Worm (Caenorhabditis elegans): Measurements from ENCODE around the gene R07E5.19.

The R07E5.19 gene

DNA sequence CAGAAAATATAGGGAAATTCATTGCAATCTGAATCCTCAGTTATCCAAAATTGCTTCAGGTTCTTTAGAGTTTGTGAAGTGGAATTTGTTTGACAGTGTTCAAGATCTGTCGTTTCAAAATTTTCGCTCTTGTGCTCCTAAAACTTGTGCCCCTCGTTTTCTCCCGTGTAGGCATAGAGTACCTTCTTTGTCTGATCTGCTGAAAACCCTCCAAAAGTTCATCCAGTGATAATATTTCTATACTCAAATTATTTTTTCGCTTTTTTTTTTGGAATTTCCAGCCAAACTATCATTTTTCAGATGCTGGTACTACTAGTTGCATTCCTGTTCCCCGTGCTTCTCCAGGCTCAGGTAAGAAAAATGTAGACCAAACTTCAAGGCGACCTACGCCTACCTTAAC lies 23.4 kb downstream of the R07E5.19 start, which contains the start of gene R07E5.4:
R07E5.4 (plus strand) TSS at position 301 of the 400 bp plus-strand sequence.
- TF ChIP-seq unc-62 (GFP tag; optimal IDR thresholded peaks at IDR 0.05), result no peak

DNA sequence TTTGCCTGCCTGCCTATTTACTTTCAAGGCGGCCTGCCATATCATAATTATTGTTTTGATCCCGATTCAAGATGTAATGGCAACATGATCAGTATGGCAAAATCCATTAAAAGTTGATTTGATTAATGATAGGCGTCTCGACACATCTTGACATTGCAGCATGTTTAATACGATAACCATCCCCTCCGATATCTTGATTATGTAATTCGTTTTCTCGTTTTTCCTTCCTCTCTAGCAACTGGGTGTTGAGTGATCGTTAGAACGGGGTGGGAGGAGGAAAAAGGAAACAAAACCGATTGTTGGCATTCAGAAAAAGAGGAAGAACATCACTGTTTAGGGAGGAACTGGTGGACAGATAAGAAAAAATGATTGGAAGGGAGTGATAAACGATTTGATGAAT lies 25.9 kb downstream of the R07E5.19 start:
- no peak for TF ChIP-seq unc-62 (GFP tag; optimal IDR thresholded peaks at IDR 0.05)

DNA sequence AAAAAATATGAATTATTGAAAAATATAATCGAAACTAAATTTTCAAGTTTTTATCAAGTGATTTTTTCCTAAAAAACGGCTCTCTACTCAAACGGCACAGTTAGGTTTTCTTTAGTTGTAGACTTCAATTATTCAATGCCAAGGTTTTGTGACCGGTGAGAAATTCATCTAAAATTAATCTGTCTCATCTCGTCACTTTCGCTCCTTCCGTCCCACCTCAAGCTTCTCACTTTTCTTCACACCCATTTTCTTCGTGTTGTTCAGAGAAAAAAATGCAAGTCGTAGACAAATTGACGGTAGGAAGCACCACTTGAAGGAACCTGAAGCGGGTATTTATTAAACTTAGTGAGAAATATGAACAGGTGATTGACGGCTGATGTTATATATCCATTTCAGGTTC lies 26.5 kb downstream of the R07E5.19 start:
- TF ChIP-seq unc-62 (GFP tag; optimal IDR thresholded peaks at IDR 0.05), result no peak

DNA sequence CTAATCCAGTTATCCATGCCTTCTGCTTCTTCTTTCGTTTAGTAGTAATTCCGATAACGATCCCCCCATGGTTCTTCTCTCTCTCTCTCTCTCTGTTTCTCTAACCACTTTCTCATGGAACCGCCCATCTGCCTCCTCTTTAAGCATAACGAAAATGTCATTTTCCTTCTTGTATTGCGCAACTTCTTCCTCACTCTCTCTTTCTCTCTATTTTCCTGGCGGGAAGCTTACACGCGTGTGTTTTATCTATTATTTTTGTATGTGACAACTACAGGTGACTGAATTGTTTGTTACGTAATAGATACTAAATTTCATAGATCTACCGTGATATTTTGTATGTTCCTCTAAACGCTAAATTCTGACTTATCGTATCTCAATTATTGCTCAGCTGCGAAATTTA lies 27.4 kb downstream of the R07E5.19 start:
- no peak for TF ChIP-seq unc-62 (GFP tag; optimal IDR thresholded peaks at IDR 0.05)

DNA sequence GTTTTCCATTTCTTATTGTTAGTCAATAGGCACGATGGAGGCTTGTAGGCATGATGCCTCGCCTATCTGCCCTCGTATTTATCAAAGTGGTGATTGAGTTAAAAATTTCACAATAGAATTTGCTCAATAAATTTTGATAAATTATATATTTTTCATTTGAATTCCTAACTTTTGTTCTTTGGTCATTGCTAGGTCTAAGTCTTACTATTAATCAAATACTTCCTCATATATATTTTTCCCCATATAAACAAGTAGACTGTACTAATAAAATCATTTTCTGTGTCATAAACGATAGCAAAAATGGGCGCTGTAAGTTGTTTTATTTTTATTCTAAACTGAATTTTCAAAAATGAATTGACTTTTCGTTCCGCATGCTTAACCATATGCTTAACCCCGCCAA lies 33.4 kb downstream of the R07E5.19 start, which contains the start of gene pals-28:
pals-28 (plus strand) TSS at position 301 of the 400 bp plus-strand sequence.
- no peak for TF ChIP-seq unc-62 (GFP tag; optimal IDR thresholded peaks at IDR 0.05)

DNA sequence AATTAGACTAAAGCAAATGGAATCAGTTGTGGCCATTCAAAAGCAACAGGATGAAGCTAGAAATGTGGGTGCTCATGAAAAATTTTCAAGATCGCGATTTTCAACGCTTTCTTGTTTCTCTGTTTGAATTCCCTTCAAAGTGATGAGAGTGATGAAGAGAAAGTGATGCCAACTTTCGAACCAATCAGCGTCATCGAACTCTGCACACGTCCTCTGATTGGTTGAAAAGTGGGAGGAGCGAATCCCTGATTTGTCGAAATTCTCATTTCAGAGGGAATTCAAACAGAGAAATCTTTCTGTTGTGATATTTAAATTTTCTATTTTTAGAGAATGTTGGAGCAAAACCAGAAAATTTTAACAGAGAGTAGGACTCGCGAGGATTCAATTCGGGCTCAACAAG lies 35.7 kb downstream of the R07E5.19 start:
- no peak for TF ChIP-seq unc-62 (GFP tag; optimal IDR thresholded peaks at IDR 0.05)

DNA sequence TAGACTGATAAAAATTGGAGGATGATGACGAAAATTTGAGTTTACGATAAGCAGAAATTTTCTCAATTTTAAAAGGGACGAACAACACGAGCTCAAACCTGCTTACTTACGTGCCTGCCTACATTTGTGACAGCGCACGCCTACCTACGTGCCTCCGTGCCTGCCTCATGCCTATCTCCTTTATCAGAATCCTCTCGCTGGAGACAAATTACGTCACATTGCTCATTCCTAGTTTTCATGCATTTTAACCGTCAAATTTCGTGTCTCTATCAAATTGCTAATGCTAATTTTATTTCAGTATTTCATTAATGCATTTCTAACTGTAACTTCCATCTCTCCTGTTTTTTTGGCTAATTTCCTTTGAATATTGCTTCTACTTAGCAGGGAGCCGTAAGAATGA lies 36.5 kb downstream of the R07E5.19 start, which contains the start of gene pals-27:
pals-27 (plus strand) TSS at position 301 of the 400 bp plus-strand sequence.
- no peak for TF ChIP-seq unc-62 (GFP tag; optimal IDR thresholded peaks at IDR 0.05)

DNA sequence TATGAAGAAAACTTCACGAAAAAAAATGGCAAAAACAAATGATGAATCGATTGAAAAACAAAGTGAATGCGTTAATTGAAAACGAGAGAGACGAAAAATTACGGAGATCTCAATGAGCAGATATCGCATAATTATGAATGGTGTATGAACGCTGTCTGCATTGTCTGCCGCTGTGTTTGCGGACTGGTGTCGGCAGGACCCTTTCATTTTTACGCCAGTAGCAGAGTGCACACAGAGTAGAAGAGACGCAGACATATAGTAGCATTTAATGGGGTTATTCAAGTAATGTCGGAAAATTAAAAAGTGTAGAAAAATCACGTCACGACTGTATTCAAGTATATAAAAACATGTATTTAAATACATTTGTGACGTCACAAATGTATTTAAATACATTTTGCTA lies 37.0 kb downstream of the R07E5.19 start:
- no peak for TF ChIP-seq unc-62 (GFP tag; optimal IDR thresholded peaks at IDR 0.05)

DNA sequence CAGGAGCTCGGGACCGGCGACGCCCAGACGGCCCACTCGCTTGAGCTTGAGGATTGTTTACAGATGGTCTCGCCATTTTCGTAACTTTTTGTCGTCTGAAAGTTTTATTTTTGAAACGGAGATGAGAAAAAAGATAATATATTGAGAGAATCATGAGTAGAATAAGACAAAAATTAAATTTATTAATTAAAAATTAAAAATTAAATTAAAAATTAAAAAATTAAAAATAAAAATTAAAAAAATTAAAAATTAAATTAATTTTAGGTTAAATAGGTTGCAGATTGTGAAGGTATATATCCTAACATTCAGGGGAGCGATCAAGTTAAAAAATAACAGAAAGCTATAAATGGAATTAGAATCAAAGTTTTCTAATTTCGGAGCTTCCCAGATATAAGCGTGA lies 38.1 kb downstream of the R07E5.19 start, which contains the start of gene B0284.3:
B0284.3 (minus strand) TSS at position 101 of the 400 bp plus-strand sequence.
- no peak for TF ChIP-seq unc-62 (GFP tag; optimal IDR thresholded peaks at IDR 0.05)

DNA sequence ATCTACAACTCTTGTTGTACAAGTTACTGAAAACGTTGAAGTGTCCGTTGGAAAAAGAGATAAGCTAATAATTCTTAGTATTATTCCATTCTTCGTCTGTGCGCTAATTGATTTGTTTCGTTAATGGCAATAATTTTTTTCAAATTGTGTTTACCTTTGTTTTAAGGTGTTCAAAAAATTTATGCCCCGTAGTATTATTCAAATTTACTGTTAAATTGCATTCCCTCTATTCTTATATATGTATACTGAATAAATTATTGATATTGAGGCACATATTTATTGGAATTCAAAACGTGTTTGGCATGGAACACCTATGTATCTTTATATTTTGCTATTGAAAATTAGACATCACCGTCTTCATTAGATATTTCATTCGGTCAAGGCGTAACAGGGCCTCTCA lies 43.0 kb downstream of the R07E5.19 start, which contains the start of gene pals-26:
pals-26 (plus strand) TSS at position 301 of the 400 bp plus-strand sequence.
- no peak for TF ChIP-seq unc-62 (GFP tag; optimal IDR thresholded peaks at IDR 0.05)

DNA sequence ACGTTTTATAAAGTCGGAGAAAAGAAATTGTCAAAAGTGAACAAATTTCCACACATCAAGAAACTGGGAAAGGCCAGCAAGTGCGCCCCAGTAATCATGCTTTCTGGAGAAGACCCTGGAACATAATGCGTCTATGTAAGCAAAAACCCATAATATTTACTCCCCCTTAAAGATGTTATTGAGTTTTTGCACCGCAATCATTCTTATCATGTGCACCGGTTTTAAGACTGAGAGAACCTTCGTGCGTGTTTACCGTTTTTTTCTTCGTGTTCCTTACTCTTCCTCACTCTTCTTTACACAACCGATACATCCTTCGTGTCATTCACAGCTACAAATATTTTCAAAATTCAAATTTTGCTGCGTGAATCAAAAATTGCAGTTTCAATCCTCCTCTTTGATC lies 45.0 kb downstream of the R07E5.19 start:
- no peak for TF ChIP-seq unc-62 (GFP tag; optimal IDR thresholded peaks at IDR 0.05)

DNA sequence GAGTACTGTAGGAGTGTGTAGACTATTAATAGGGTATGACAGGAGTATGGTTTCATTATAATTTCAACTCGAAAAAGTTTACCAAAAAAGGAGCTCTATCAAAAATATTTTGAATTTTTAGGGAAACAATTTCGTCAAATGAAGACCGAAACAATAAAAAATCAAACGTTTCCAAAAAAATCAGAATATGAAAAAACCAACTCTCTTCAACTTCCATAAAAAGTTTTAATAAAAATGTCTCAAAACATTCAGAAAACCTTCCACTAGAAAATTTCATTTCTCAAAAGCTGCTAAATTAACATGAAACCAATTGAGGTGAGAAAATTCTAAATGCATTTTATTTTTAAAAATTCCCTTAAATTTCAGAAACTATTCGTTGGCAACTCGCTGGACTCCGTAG lies 47.3 kb downstream of the R07E5.19 start, which contains the start of gene ckb-3:
ckb-3 (plus strand) TSS at position 301 of the 400 bp plus-strand sequence.
- TF ChIP-seq unc-62 (GFP tag; optimal IDR thresholded peaks at IDR 0.05), result no peak

DNA sequence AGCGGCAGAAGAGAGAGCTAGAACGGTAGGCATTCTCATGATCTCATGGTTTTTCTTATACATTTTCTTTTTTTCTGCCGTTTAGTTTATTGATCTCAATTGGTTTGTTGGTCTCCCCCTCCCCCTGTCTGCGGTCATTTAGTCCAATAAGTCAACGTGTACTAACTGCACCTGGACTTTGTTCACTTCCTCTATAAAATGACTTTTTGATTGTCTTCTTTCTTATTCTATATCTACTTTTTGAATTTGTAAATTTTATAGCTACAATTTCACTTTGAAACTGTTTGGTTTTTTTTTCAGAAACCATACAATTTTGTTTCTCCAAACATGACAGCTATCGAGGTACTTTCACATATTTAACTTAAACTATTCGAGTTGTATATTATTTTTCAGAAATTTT lies 50.2 kb downstream of the R07E5.19 start, which contains the start of gene ckb-2:
ckb-2 (plus strand) TSS at position 301 of the 400 bp plus-strand sequence.
- no peak for TF ChIP-seq unc-62 (GFP tag; optimal IDR thresholded peaks at IDR 0.05)
